Fruit fly (Drosophila melanogaster) whole organism, embryonic: ENCODE measurements around the gene Rnf146.

Experiments
- Bdp1 ChIP-seq: fragments of 200-800 bp; sonication (Bioruptor generic); optimal IDR thresholded peaks from 3 replicates; lab custom pipeline; 2016; ENCODE audit warnings: missing biosample characterization, missing genetic modification characterization
- C15 ChIP-seq: fragments of 200-800 bp; sonication (Bioruptor generic); IDR thresholded peaks from 3 replicates; pipeline ENCODE4 v1.3.6; 2022; ENCODE audit warnings: missing biosample characterization, missing genetic modification characterization
- CG10267 ChIP-seq: fragments of 200-800 bp; sonication (Bioruptor generic); optimal IDR thresholded peaks from 2 replicates; lab custom pipeline; 2018; ENCODE audit warnings: missing biosample characterization, mild to moderate bottlenecking, missing genetic modification characterization, moderate library complexity
- CG12155 ChIP-seq: fragments of 200-800 bp; sonication (Bioruptor generic); optimal IDR thresholded peaks from 3 replicates; lab custom pipeline; 2016; ENCODE audit warnings: missing biosample characterization, missing genetic modification characterization
- CG13287 ChIP-seq: fragments of 200-800 bp; sonication (Bioruptor generic); IDR thresholded peaks from 2 replicates; pipeline ENCODE4 v1.3.6; 2022; ENCODE audit warnings: missing biosample characterization, missing genetic modification characterization; ENCODE audit not compliant: partially characterized antibody
- CG15479 ChIP-seq: fragments of 200-800 bp; sonication (Bioruptor generic); optimal IDR thresholded peaks from 3 replicates; lab custom pipeline; 2019; ENCODE audit warnings: missing biosample characterization, mild to moderate bottlenecking, missing genetic modification characterization, moderate library complexity
- CG17568 ChIP-seq: fragments of 200-800 bp; sonication (Bioruptor generic); optimal IDR thresholded peaks from 2 replicates; lab custom pipeline; 2018; ENCODE audit warnings: missing biosample characterization, mild to moderate bottlenecking, missing genetic modification characterization, moderate library complexity
- CG17912 ChIP-seq: fragments of 200-800 bp; sonication (Bioruptor generic); optimal IDR thresholded peaks from 2 replicates; lab custom pipeline; 2018; ENCODE audit warnings: missing biosample characterization, mild to moderate bottlenecking, missing genetic modification characterization
- CG30403 ChIP-seq: fragments of 200-800 bp; sonication (Bioruptor generic); optimal IDR thresholded peaks from 3 replicates; lab custom pipeline; 2016; ENCODE audit warnings: missing biosample characterization, missing genetic modification characterization
- CG34224 ChIP-seq: fragments of 200-800 bp; sonication (Bioruptor generic); IDR thresholded peaks from 3 replicates; pipeline ENCODE4 v1.3.6; 2022; ENCODE audit warnings: missing biosample characterization, missing genetic modification characterization; ENCODE audit not compliant: partially characterized antibody
- CG4707 ChIP-seq: fragments of 200-800 bp; sonication (Bioruptor generic); optimal IDR thresholded peaks from 2 replicates; lab custom pipeline; 2018; ENCODE audit warnings: missing biosample characterization, mild to moderate bottlenecking, missing genetic modification characterization, moderate library complexity
- CG5245 ChIP-seq: fragments of 200-800 bp; sonication (Bioruptor generic); optimal IDR thresholded peaks from 3 replicates; lab custom pipeline; 2016; ENCODE audit warnings: missing biosample characterization, missing genetic modification characterization
- CG7271 ChIP-seq: fragments of 200-800 bp; sonication (Bioruptor generic); optimal IDR thresholded peaks from 2 replicates; lab custom pipeline; 2018; ENCODE audit warnings: missing biosample characterization, mild to moderate bottlenecking, missing genetic modification characterization, moderate library complexity
- CG7963 ChIP-seq: fragments of 200-800 bp; sonication (Bioruptor generic); IDR thresholded peaks from 3 replicates; pipeline ENCODE4 v1.3.6; 2022; ENCODE audit warnings: missing biosample characterization, missing genetic modification characterization; ENCODE audit not compliant: partially characterized antibody
- CG8359 ChIP-seq: fragments of 200-800 bp; sonication (Bioruptor generic); optimal IDR thresholded peaks from 2 replicates; lab custom pipeline; 2017; ENCODE audit warnings: missing biosample characterization, mild to moderate bottlenecking, missing genetic modification characterization, borderline replicate concordance
- CG8388 ChIP-seq: fragments of 200-800 bp; sonication (Bioruptor generic); optimal IDR thresholded peaks from 2 replicates; lab custom pipeline; 2019; ENCODE audit warnings: missing biosample characterization, mild to moderate bottlenecking, missing genetic modification characterization, moderate library complexity
- CG9437 ChIP-seq: fragments of 200-800 bp; sonication (Bioruptor generic); optimal IDR thresholded peaks from 2 replicates; lab custom pipeline; 2018; ENCODE audit warnings: missing biosample characterization, mild to moderate bottlenecking, missing genetic modification characterization
- Dbx ChIP-seq: fragments of 200-800 bp; sonication (Bioruptor generic); IDR thresholded peaks from 3 replicates; pipeline ENCODE4 v1.3.6; 2022; ENCODE audit warnings: missing biosample characterization, missing genetic modification characterization
- Dll ChIP-seq: fragments of 200-800 bp; sonication (Bioruptor generic); IDR thresholded peaks from 4 replicates; pipeline ENCODE4 v1.3.6; 2022; ENCODE audit warnings: missing biosample characterization, missing genetic modification characterization; ENCODE audit not compliant: partially characterized antibody
- Ets97D ChIP-seq: fragments of 200-800 bp; sonication (Bioruptor generic); optimal IDR thresholded peaks from 3 replicates; lab custom pipeline; 2016; ENCODE audit warnings: missing biosample characterization, missing genetic modification characterization
- Fer1 ChIP-seq: fragments of 200-800 bp; sonication (Bioruptor generic); optimal IDR thresholded peaks from 2 replicates; lab custom pipeline; 2017; ENCODE audit warnings: missing biosample characterization, mild to moderate bottlenecking, missing genetic modification characterization
- H2.0 ChIP-seq: fragments of 200-800 bp; sonication (Bioruptor generic); IDR thresholded peaks from 2 replicates; pipeline ENCODE4 v1.3.6; 2022; ENCODE audit warnings: missing biosample characterization, missing genetic modification characterization
- Mad ChIP-seq: fragments of 200-800 bp; sonication (Bioruptor generic); optimal IDR thresholded peaks from 2 replicates; lab custom pipeline; 2016; ENCODE audit warnings: missing biosample characterization, missing genetic modification characterization
- Med ChIP-seq: fragments of 200-800 bp; sonication (Bioruptor generic); peaks from one replicate; lab custom pipeline; 2016; ENCODE audit warnings: missing biosample characterization, missing genetic modification characterization, mild to moderate bottlenecking, inconsistent platforms, moderate library complexity
- NfI ChIP-seq: fragments of 200-800 bp; sonication (Bioruptor generic); optimal IDR thresholded peaks from 3 replicates; lab custom pipeline; 2018; ENCODE audit warnings: missing biosample characterization, mild to moderate bottlenecking, missing genetic modification characterization, moderate library complexity
- Oli ChIP-seq: fragments of 200-800 bp; sonication (Bioruptor generic); optimal IDR thresholded peaks from 2 replicates; lab custom pipeline; 2018; ENCODE audit warnings: missing biosample characterization, mild to moderate bottlenecking, missing genetic modification characterization, moderate library complexity
- Optix ChIP-seq: fragments of 200-800 bp; sonication (Bioruptor generic); IDR thresholded peaks from 3 replicates; pipeline ENCODE4 v1.3.6; 2022; ENCODE audit warnings: missing biosample characterization, missing genetic modification characterization
- Spps ChIP-seq: fragments of 200-800 bp; sonication (Bioruptor generic); optimal IDR thresholded peaks from 2 replicates; lab custom pipeline; 2018; ENCODE audit warnings: missing biosample characterization, mild to moderate bottlenecking, missing genetic modification characterization
- Usf ChIP-seq: fragments of 200-800 bp; sonication (Bioruptor generic); optimal IDR thresholded peaks from 2 replicates; lab custom pipeline; 2017; ENCODE audit warnings: missing genotype, missing biosample characterization, missing genetic modification characterization
- cato ChIP-seq: fragments of 200-800 bp; sonication (Bioruptor generic); optimal IDR thresholded peaks from 2 replicates; lab custom pipeline; 2016; ENCODE audit warnings: missing biosample characterization, missing genetic modification characterization, borderline replicate concordance
- chinmo ChIP-seq: fragments of 200-800 bp; sonication (Bioruptor generic); IDR thresholded peaks from 4 replicates; pipeline ENCODE4 v1.3.6; 2022; ENCODE audit warnings: missing biosample characterization, missing genetic modification characterization; ENCODE audit not compliant: partially characterized antibody
- croc ChIP-seq: fragments of 200-800 bp; sonication (Bioruptor generic); conservative IDR thresholded peaks from 3 replicates; pipeline ENCODE4 v1.3.6; 2022; ENCODE audit warnings: missing biosample characterization, missing genetic modification characterization
- crp ChIP-seq, 2 experiments: fragments of 200-800 bp; sonication (Bioruptor generic); optimal IDR thresholded peaks; 2 replicates in 1 of 2; 3 replicates in 1 of 2; lab custom pipeline; 2017; ENCODE audit warnings: missing biosample characterization in 2 of 2, missing genetic modification characterization in 2 of 2, mild to moderate bottlenecking in 1 of 2, moderate library complexity in 1 of 2
- dati ChIP-seq: fragments of 200-800 bp; sonication (Bioruptor generic); IDR thresholded peaks from 2 replicates; pipeline ENCODE4 v1.3.6; 2022; ENCODE audit warnings: missing biosample characterization, missing genetic modification characterization
- dm ChIP-seq: fragments of 200-800 bp; sonication (Bioruptor generic); optimal IDR thresholded peaks from 3 replicates; lab custom pipeline; 2016; ENCODE audit warnings: missing biosample characterization, missing genetic modification characterization
- emc ChIP-seq: fragments of 200-800 bp; sonication (Bioruptor generic); optimal IDR thresholded peaks from 2 replicates; lab custom pipeline; 2016; ENCODE audit warnings: missing biosample characterization, missing genetic modification characterization
- exex ChIP-seq: fragments of 200-800 bp; sonication (Bioruptor generic); optimal IDR thresholded peaks from 4 replicates; lab custom pipeline; 2018; ENCODE audit warnings: missing biosample characterization, mild to moderate bottlenecking, missing genetic modification characterization, moderate library complexity
- gce ChIP-seq: fragments of 200-800 bp; sonication (Bioruptor generic); IDR thresholded peaks from 3 replicates; pipeline ENCODE4 v1.3.6; 2022; ENCODE audit warnings: missing biosample characterization, missing genetic modification characterization
- grau ChIP-seq: fragments of 200-800 bp; optimal IDR thresholded peaks from 3 replicates; lab custom pipeline; 2019; ENCODE audit warnings: missing biosample characterization, mild to moderate bottlenecking, missing genetic modification characterization, moderate library complexity
- jumu ChIP-seq: fragments of 200-800 bp; sonication (Bioruptor generic); optimal IDR thresholded peaks from 3 replicates; lab custom pipeline; 2016; ENCODE audit warnings: missing biosample characterization, missing genetic modification characterization
- maf-S ChIP-seq: fragments of 200-800 bp; sonication (Bioruptor generic); optimal IDR thresholded peaks from 2 replicates; lab custom pipeline; 2016; ENCODE audit warnings: missing biosample characterization, missing genetic modification characterization
- otp ChIP-seq: fragments of 200-800 bp; sonication (Bioruptor generic); IDR thresholded peaks from 3 replicates; pipeline ENCODE4, ENCODE4 v1.3.6; 2022; ENCODE audit warnings: missing biosample characterization, missing genetic modification characterization
- pros ChIP-seq: fragments of 200-800 bp; sonication (Bioruptor generic); optimal IDR thresholded peaks from 3 replicates; lab custom pipeline; 2019; ENCODE audit warnings: missing biosample characterization, mild to moderate bottlenecking, missing genetic modification characterization, moderate library complexity
- psq ChIP-seq: fragments of 200-800 bp; sonication (Bioruptor generic); optimal IDR thresholded peaks from 2 replicates; lab custom pipeline; 2017; ENCODE audit warnings: missing biosample characterization, missing genetic modification characterization
- rib ChIP-seq: fragments of 200-800 bp; sonication (Bioruptor generic); IDR thresholded peaks from 2 replicates; pipeline ENCODE4 v1.3.6; 2022; ENCODE audit warnings: missing biosample characterization, missing genetic modification characterization
- ro ChIP-seq: fragments of 200-800 bp; sonication (Bioruptor generic); IDR thresholded peaks from 2 replicates; pipeline ENCODE4 v1.3.6; 2022; ENCODE audit warnings: missing biosample characterization, missing genetic modification characterization
- sd ChIP-seq: fragments of 200-800 bp; sonication (Bioruptor generic); optimal IDR thresholded peaks from 3 replicates; lab custom pipeline; 2018; ENCODE audit warnings: missing biosample characterization, mild to moderate bottlenecking, missing genetic modification characterization, moderate library complexity
- seq ChIP-seq: fragments of 200-800 bp; sonication (Bioruptor generic); IDR thresholded peaks from 2 replicates; pipeline ENCODE4 v1.3.6; 2022; ENCODE audit warnings: missing biosample characterization, missing genetic modification characterization
- sim ChIP-seq: fragments of 200-800 bp; sonication (Bioruptor generic); IDR thresholded peaks from 2 replicates; pipeline ENCODE4 v1.3.6; 2022; ENCODE audit warnings: missing biosample characterization, missing genetic modification characterization
- wdn ChIP-seq: fragments of 200-800 bp; sonication (Bioruptor generic); IDR thresholded peaks from 2 replicates; pipeline ENCODE4 v1.3.6; 2022; ENCODE audit warnings: missing biosample characterization, missing genetic modification characterization
- zfh2 ChIP-seq: fragments of 200-800 bp; sonication (Bioruptor generic); optimal IDR thresholded peaks from 2 replicates; lab custom pipeline; 2016; ENCODE audit warnings: missing biosample characterization, missing genetic modification characterization

Rnf146 gene

dm6 chr3L:19674317-19674716, 31.7 kb upstream of the Rnf146 start (continued):
- TF ChIP-seq CG9437 (GFP tag; lab: Kevin White, UChicago) (no peak), Oli (tag; lab: Kevin White, UChicago) (peak; percentile 20), otp (no peak), H2.0 (GFP tag; lab: Robert Waterston, UW) (no peak), jumu (GFP tag; lab: Kevin White, UChicago) (peak; percentile 9), CG5245 (GFP tag; lab: Kevin White, UChicago) (peak; percentile 14), Optix (no peak), maf-S (GFP tag; lab: Kevin White, UChicago) (no peak), ro (GFP tag; lab: Robert Waterston, UW) (no peak), Usf (GFP tag; lab: Kevin White, UChicago) (peak; percentile 13), NfI (GFP tag; lab: Kevin White, UChicago) (no peak), CG4707 (no peak), Mad (no peak), chinmo (GFP tag; lab: Robert Waterston, UW) (no peak), CG17912 (GFP tag; lab: Kevin White, UChicago) (no peak), CG15479 (GFP tag; lab: Kevin White, UChicago) (no peak), CG13287 (GFP tag; lab: Robert Waterston, UW) (no peak), dm (peak; percentile 0), rib (GFP tag; lab: Robert Waterston, UW) (no peak), croc (peak; percentile 26; the same call in 1 of the 3 replicates), grau (tag; lab: Kevin White, UChicago) (peak; percentile 4), CG12155 (no peak), CG8388 (GFP tag; lab: Kevin White, UChicago) (peak; percentile 51), sd (tag; lab: Kevin White, UChicago) (no peak), Bdp1 (GFP tag; lab: Kevin White, UChicago) (no peak), CG34224 (GFP tag; lab: Robert Waterston, UW) (no peak), Dbx (no peak), psq (no peak), emc (no peak), gce (GFP tag; lab: Robert Waterston, UW) (no peak), Med (no peak), CG7271 (tag; lab: Kevin White, UChicago) (no peak), CG30403 (GFP tag; lab: Kevin White, UChicago) (peak; percentile 14), Ets97D (GFP tag; lab: Kevin White, UChicago) (no peak), Fer1 (GFP tag; lab: Kevin White, UChicago) (no peak), CG10267 (tag; lab: Kevin White, UChicago) (peak; percentile 28), dati (GFP tag; lab: Robert Waterston, UW) (no peak), sim (GFP tag; lab: Robert Waterston, UW) (no peak), wdn (GFP tag; lab: Robert Waterston, UW) (no peak), pros (GFP tag; lab: Kevin White, UChicago) (no peak), exex (tag; lab: Kevin White, UChicago) (no peak), CG8359 (GFP tag; lab: Kevin White, UChicago) (no peak), Spps (tag; lab: Kevin White, UChicago) (peak; percentile 28), cato (no peak), zfh2 (GFP tag; lab: Kevin White, UChicago) (no peak), CG17568 (GFP tag; lab: Kevin White, UChicago) (no peak), crp (GFP tag; optimal IDR thresholded peaks at IDR 0.05; lab: Kevin White, UChicago) (no peak), CG7963 (GFP tag; lab: Robert Waterston, UW) (no peak), Dll (GFP tag; lab: Robert Waterston, UW) (no peak), seq (GFP tag; lab: Robert Waterston, UW) (no peak), C15 (GFP tag; lab: Robert Waterston, UW) (no peak)
